Worm (Caenorhabditis elegans) whole organism, mixed stage, embryonic: ENCODE data around the gene pho-8.

Experiments
- M03D4.4 ChIP-seq: sonication (generic microtip); optimal IDR thresholded peaks from 2 replicates; lab custom pipeline; 2017; ENCODE audit warnings: mild to moderate bottlenecking, missing genetic modification characterization, missing compliant biosample characterization
- bed-3 ChIP-seq: fragments of 200-800 bp; sonication (Bioruptor generic); optimal IDR thresholded peaks from 3 replicates; lab custom pipeline; 2018; ENCODE audit warnings: mild to moderate bottlenecking, missing genetic modification characterization, moderate library complexity, missing compliant biosample characterization
- blmp-1 ChIP-seq: fragments of 150-350 bp; optimal IDR thresholded peaks from 2 replicates; lab custom pipeline; 2014; ENCODE audit warnings: missing biosample characterization, missing genetic modification characterization
- ceh-39 ChIP-seq: fragments of 150-350 bp; optimal IDR thresholded peaks from 2 replicates; lab custom pipeline; 2014; ENCODE audit warnings: missing biosample characterization, missing genetic modification characterization
- ceh-43 ChIP-seq: fragments of 200-800 bp; sonication (Bioruptor generic); optimal IDR thresholded peaks from 2 replicates; lab custom pipeline; 2018; ENCODE audit warnings: mild to moderate bottlenecking, missing genetic modification characterization, moderate library complexity, missing compliant biosample characterization
- ceh-83 ChIP-seq: fragments of 200-800 bp; sonication (Bioruptor generic); optimal IDR thresholded peaks from 2 replicates; lab custom pipeline; 2018; ENCODE audit warnings: mild to moderate bottlenecking, missing genetic modification characterization, missing compliant biosample characterization
- ces-1 ChIP-seq: fragments of 150-350 bp; optimal IDR thresholded peaks from 2 replicates; lab custom pipeline; 2014; ENCODE audit warnings: missing biosample characterization, missing genetic modification reagents, missing genetic modification characterization
- cnd-1 ChIP-seq: fragments of 200-800 bp; sonication (Bioruptor generic); optimal IDR thresholded peaks from 2 replicates; lab custom pipeline; 2018; ENCODE audit warnings: mild to moderate bottlenecking, missing genetic modification characterization, missing compliant biosample characterization
- drap-1 ChIP-seq: fragments of 200-800 bp; sonication (Bioruptor generic); optimal IDR thresholded peaks from 3 replicates; lab custom pipeline; 2018; ENCODE audit warnings: mild to moderate bottlenecking, missing genetic modification characterization, missing compliant biosample characterization
- elt-3 ChIP-seq: fragments of 150-350 bp; optimal IDR thresholded peaks from 2 replicates; lab custom pipeline; 2014; ENCODE audit warnings: missing biosample characterization, missing genetic modification characterization
- ham-2 ChIP-seq: fragments of 200-800 bp; sonication (Bioruptor generic); optimal IDR thresholded peaks from 2 replicates; lab custom pipeline; 2018; ENCODE audit warnings: mild to moderate bottlenecking, missing genetic modification characterization, missing compliant biosample characterization
- hlh-1 ChIP-seq: fragments of 150-350 bp; optimal IDR thresholded peaks from 2 replicates; lab custom pipeline; 2014; ENCODE audit warnings: missing biosample characterization, missing genetic modification reagents, missing genetic modification characterization
- lin-13 ChIP-seq: fragments of 150-350 bp; optimal IDR thresholded peaks from 2 replicates; lab custom pipeline; 2014; ENCODE audit warnings: missing biosample characterization, missing genetic modification characterization
- lin-32 ChIP-seq: fragments of 200-800 bp; sonication (Bioruptor generic); optimal IDR thresholded peaks from 2 replicates; lab custom pipeline; 2018; ENCODE audit warnings: mild to moderate bottlenecking, missing genetic modification characterization, missing compliant biosample characterization
- lsy-2 ChIP-seq: fragments of 150-350 bp; optimal IDR thresholded peaks from 2 replicates; lab custom pipeline; 2014; ENCODE audit warnings: missing biosample characterization, missing genetic modification characterization
- mab-5 ChIP-seq: fragments of 150-350 bp; optimal IDR thresholded peaks from 2 replicates; lab custom pipeline; 2014; ENCODE audit warnings: missing biosample characterization, missing genetic modification characterization
- mep-1 ChIP-seq: fragments of 150-350 bp; optimal IDR thresholded peaks from 2 replicates; lab custom pipeline; 2017; ENCODE audit warnings: missing biosample characterization, missing genetic modification reagents, missing genetic modification characterization, inconsistent platforms
- nhr-12 ChIP-seq: fragments of 150-350 bp; optimal IDR thresholded peaks from 2 replicates; lab custom pipeline; 2014; ENCODE audit warnings: missing biosample characterization, missing genetic modification characterization
- nhr-2 ChIP-seq: fragments of 150-350 bp; optimal IDR thresholded peaks from 2 replicates; lab custom pipeline; 2014; ENCODE audit warnings: missing biosample characterization, missing genetic modification characterization
- nhr-237 ChIP-seq: fragments of 150-350 bp; optimal IDR thresholded peaks from 2 replicates; lab custom pipeline; 2014; ENCODE audit warnings: missing biosample characterization, missing genetic modification characterization
- nhr-76 ChIP-seq: sonication (generic microtip); optimal IDR thresholded peaks from 2 replicates; lab custom pipeline; 2017; ENCODE audit warnings: missing biosample characterization, missing genetic modification characterization
- sem-2 ChIP-seq: fragments of 200-800 bp; sonication (Bioruptor generic); optimal IDR thresholded peaks from 2 replicates; lab custom pipeline; 2018; ENCODE audit warnings: mild to moderate bottlenecking, missing genetic modification characterization, missing compliant biosample characterization
- snpc-4 ChIP-seq: fragments of 150-350 bp; optimal IDR thresholded peaks from 2 replicates; lab custom pipeline; 2014; ENCODE audit warnings: missing biosample characterization, missing genetic modification characterization
- sptf-1 ChIP-seq: sonication (generic microtip); optimal IDR thresholded peaks from 2 replicates; lab custom pipeline; 2017; ENCODE audit warnings: mild to moderate bottlenecking, missing genetic modification characterization, moderate library complexity, missing compliant biosample characterization
- tbx-8 ChIP-seq: fragments of 200-800 bp; sonication (Bioruptor generic); optimal IDR thresholded peaks from 2 replicates; lab custom pipeline; 2018; ENCODE audit warnings: mild to moderate bottlenecking, missing genetic modification characterization, moderate library complexity, missing compliant biosample characterization
- unc-120 ChIP-seq: sonication (generic microtip); optimal IDR thresholded peaks from 2 replicates; lab custom pipeline; 2017; ENCODE audit warnings: missing genetic modification characterization, missing compliant biosample characterization; ENCODE audit not compliant: poor library complexity, severe bottlenecking
- unc-39 ChIP-seq: fragments of 150-350 bp; optimal IDR thresholded peaks from 2 replicates; lab custom pipeline; 2014; ENCODE audit warnings: missing biosample characterization, missing genetic modification characterization
- unc-62 ChIP-seq: fragments of 150-350 bp; optimal IDR thresholded peaks from 2 replicates; lab custom pipeline; 2014; ENCODE audit warnings: missing biosample characterization, missing genetic modification reagents, missing genetic modification characterization
- zip-8 ChIP-seq: fragments of 150-350 bp; optimal IDR thresholded peaks from 2 replicates; lab custom pipeline; 2014; ENCODE audit warnings: missing biosample characterization, missing genetic modification characterization
- ztf-11 ChIP-seq: fragments of 150-350 bp; optimal IDR thresholded peaks from 2 replicates; lab custom pipeline; 2014; ENCODE audit warnings: missing biosample characterization, missing genetic modification characterization

The pho-8 gene

ce11 chrV:11819451-11819850 is 14.0 kb upstream of the pho-8 start:
- TF ChIP-seq M03D4.4 (tag; lab: Kevin White, UChicago) (no peak), nhr-237 (tag; lab: Kevin White, UChicago) (no peak), tbx-8 (GFP tag; lab: Kevin White, UChicago) (no peak), snpc-4 (tag; lab: Kevin White, UChicago) (no peak)

ce11 chrV:11820551-11820950 is 12.9 kb upstream of the pho-8 start:
- no peak for TF ChIP-seq elt-3

ce11 chrV:11822461-11822939 is 10.9 kb upstream of the pho-8 start, which contains the start of gene pyc-1:
pyc-1 (minus strand) TSS chrV:11822529.
- TF ChIP-seq elt-3 (no peak), ceh-43 (GFP tag; lab: Kevin White, UChicago) (no peak), tbx-8 (GFP tag; lab: Kevin White, UChicago) (no peak)

ce11 chrV:11823978-11824377 is 9.4 kb upstream of the pho-8 start:
- TF ChIP-seq nhr-76 (tag; lab: Kevin White, UChicago), result no peak

- no peak for TF ChIP-seq tbx-8 (GFP tag; lab: Kevin White, UChicago)
- TF ChIP-seq unc-120 (tag; lab: Kevin White, UChicago), result no peak
- TF ChIP-seq bed-3 (GFP tag; lab: Kevin White, UChicago), result no peak
- no peak for TF ChIP-seq ceh-39 (tag; lab: Kevin White, UChicago)
- no peak for TF ChIP-seq elt-3
- TF ChIP-seq ceh-83 (GFP tag; lab: Kevin White, UChicago), result no peak
- no peak for TF ChIP-seq ztf-11 (tag; lab: Kevin White, UChicago)
- no peak for TF ChIP-seq snpc-4 (tag; lab: Kevin White, UChicago)
- TF ChIP-seq mep-1 (tag; lab: Kevin White, UChicago), result no peak
- TF ChIP-seq nhr-2, result no peak
- TF ChIP-seq, all 35 proteins: peak for 0
Measured at ce11 chrV:11825662-11826061, 7.8 kb upstream of the pho-8 start, which contains the start of gene D2023.4. D2023.4 (minus strand) TSS chrV:11825762.

ce11 chrV:11826967-11827366 is 6.5 kb upstream of the pho-8 start, which contains the start of the genes mpst-1 and D2023.6:
mpst-1 (minus strand) TSS chrV:11827067.
D2023.6 (plus strand) TSS chrV:11827354.
- TF ChIP-seq sem-2, result no peak
- TF ChIP-seq mep-1 (tag; lab: Kevin White, UChicago), result no peak
- no peak for TF ChIP-seq unc-39 (tag; lab: Kevin White, UChicago)
- no peak for TF ChIP-seq drap-1
- no peak for TF ChIP-seq ceh-43 (GFP tag; lab: Kevin White, UChicago)
- no peak for TF ChIP-seq lin-13 (tag; lab: Kevin White, UChicago)
- TF ChIP-seq elt-3, result no peak
- TF ChIP-seq M03D4.4 (tag; lab: Kevin White, UChicago), result no peak
- no peak for TF ChIP-seq unc-62
- TF ChIP-seq nhr-237 (tag; lab: Kevin White, UChicago), result no peak
- no peak for TF ChIP-seq hlh-1 (tag; lab: Kevin White, UChicago)
- TF ChIP-seq cnd-1 (tag; lab: Kevin White, UChicago), result no peak
- no peak for TF ChIP-seq sptf-1 (tag; lab: Kevin White, UChicago)
- TF ChIP-seq nhr-12 (tag; lab: Kevin White, UChicago), result no peak
- TF ChIP-seq blmp-1 (tag; lab: Kevin White, UChicago), result no peak
- TF ChIP-seq ham-2, result no peak
- no peak for TF ChIP-seq zip-8 (tag; lab: Kevin White, UChicago)
- TF ChIP-seq lin-32 (GFP tag; lab: Kevin White, UChicago), result no peak
- TF ChIP-seq ztf-11 (tag; lab: Kevin White, UChicago), result no peak
- TF ChIP-seq, all 35 proteins: peak for 0

- TF ChIP-seq M03D4.4 (tag; lab: Kevin White, UChicago) (no peak), mab-5 (tag; lab: Kevin White, UChicago) (no peak), unc-120 (tag; lab: Kevin White, UChicago) (no peak), ces-1 (GFP tag; lab: Kevin White, UChicago) (no peak), unc-62 (no peak), nhr-237 (tag; lab: Kevin White, UChicago) (no peak), hlh-1 (tag; lab: Kevin White, UChicago) (no peak), lsy-2 (tag; lab: Kevin White, UChicago) (no peak)
Measured at ce11 chrV:11829282-11829681, 4.1 kb upstream of the pho-8 start, which contains the start of gene col-158. col-158 (plus strand) TSS chrV:11829582.
